Worm (Caenorhabditis elegans): ENCODE results near the gene C35A11.3.

Gene C35A11.3

ce11 chrV:5423120-5423519 is 50.9 kb downstream of the C35A11.3 start, which contains the start of gene cyp-14A5:
Gene cyp-14A5 (minus strand): TSS chrV:5423282.
- TF ChIP-seq F23B12.7 (tag; optimal IDR thresholded peaks at IDR 0.05; ENCODE audit: insufficient read depth) (no peak), let-526 (GFP tag; IDR thresholded peaks at IDR 0.05) (no peak), let-607 (tag; optimal IDR thresholded peaks at IDR 0.05) (no peak), F57A8.1 (GFP tag; optimal IDR thresholded peaks at IDR 0.05) (no peak), unc-130 (GFP tag; optimal IDR thresholded peaks at IDR 0.05) (no peak), ceh-27 (GFP tag; optimal IDR thresholded peaks at IDR 0.05) (no peak), C17E4.6 (GFP tag; IDR thresholded peaks at IDR 0.05) (no peak), egl-18 (GFP tag; IDR thresholded peaks at IDR 0.05) (no peak), madf-10 (tag; optimal IDR thresholded peaks at IDR 0.05) (no peak), hlh-26 (GFP tag; conservative IDR thresholded peaks at IDR 0.05) (no peak), unc-62 (GFP tag; optimal IDR thresholded peaks at IDR 0.05) (no peak), Y79H2A.3 (GFP tag; conservative IDR thresholded peaks at IDR 0.05) (no peak), F22D6.2 (tag; optimal IDR thresholded peaks at IDR 0.05) (no peak), F49E8.2 (tag; optimal IDR thresholded peaks at IDR 0.05; ENCODE audit: insufficient read depth) (no peak), lin-26 (GFP tag; IDR thresholded peaks at IDR 0.05) (no peak), B0035.1 (tag; optimal IDR thresholded peaks at IDR 0.05) (no peak), F33H1.4 (GFP tag; IDR thresholded peaks at IDR 0.05) (no peak), lir-1 (GFP tag; conservative IDR thresholded peaks at IDR 0.05) (no peak), attf-3 (GFP tag; conservative IDR thresholded peaks at IDR 0.05) (no peak)
